Worm (Caenorhabditis elegans) whole organism, L3 larva: ENCODE measurements around the gene F10E7.9.
A peak's percentile ranks its signal among the peaks of the same experiment; 100 is the strongest.

Source experiments
- R02D3.7 ChIP-seq: fragments of 150-350 bp; optimal IDR thresholded peaks from 2 replicates; lab custom pipeline; 2014; ENCODE audit warnings: missing biosample characterization, missing genetic modification characterization
- ZK546.5 ChIP-seq: sonication (generic microtip); optimal IDR thresholded peaks from 2 replicates; lab custom pipeline; 2017; ENCODE audit warnings: missing biosample characterization, missing genetic modification characterization
- aly-2 ChIP-seq: fragments of 150-350 bp; optimal IDR thresholded peaks from 2 replicates; lab custom pipeline; 2014; ENCODE audit warnings: missing biosample characterization, missing genetic modification characterization
- ama-1 ChIP-seq: fragments of 150-350 bp; optimal IDR thresholded peaks from 2 replicates; lab custom pipeline; 2018
- ceh-28 ChIP-seq: fragments of 150-350 bp; optimal IDR thresholded peaks from 2 replicates; lab custom pipeline; 2014; ENCODE audit warnings: missing biosample characterization, missing genetic modification reagents, missing genetic modification characterization
- ceh-82 ChIP-seq: fragments of 150-350 bp; optimal IDR thresholded peaks from 2 replicates; lab custom pipeline; 2014; ENCODE audit warnings: missing biosample characterization, missing genetic modification characterization
- ceh-9 ChIP-seq: sonication (generic microtip); optimal IDR thresholded peaks from 2 replicates; lab custom pipeline; 2018; ENCODE audit warnings: missing biosample characterization, missing genetic modification characterization
- egl-27 ChIP-seq: sonication (generic microtip); optimal IDR thresholded peaks from 4 replicates; lab custom pipeline; 2017; ENCODE audit warnings: missing biosample characterization, missing genetic modification reagents, missing genetic modification characterization
- egl-5 ChIP-seq: fragments of 150-350 bp; optimal IDR thresholded peaks from 2 replicates; lab custom pipeline; 2017; ENCODE audit warnings: missing biosample characterization, missing genetic modification reagents, missing genetic modification characterization, inconsistent platforms
- elt-2 ChIP-seq: sonication (generic microtip); optimal IDR thresholded peaks from 2 replicates; lab custom pipeline; 2016; ENCODE audit warnings: missing genetic modification reagents, mild to moderate bottlenecking, missing genetic modification characterization, missing compliant biosample characterization
- elt-3 ChIP-seq, 3 experiments: fragments of 150-350 bp in 1 of 3; sonication (generic microtip) in 2 of 3; optimal IDR thresholded peaks; 2 replicates in 2 of 3; 4 replicates in 1 of 3; lab custom pipeline; 2014 to 2017; ENCODE audit warnings: missing biosample characterization in 3 of 3, missing genetic modification characterization in 3 of 3
- eor-1 ChIP-seq, 2 experiments: fragments of 150-350 bp; optimal IDR thresholded peaks; 2 replicates each; lab custom pipeline; 2014 to 2018; ENCODE audit warnings: missing biosample characterization in 2 of 2, missing genetic modification characterization in 2 of 2
- fkh-2 ChIP-seq: fragments of 150-350 bp; optimal IDR thresholded peaks from 2 replicates; lab custom pipeline; 2014; ENCODE audit warnings: missing biosample characterization, missing genetic modification reagents, missing genetic modification characterization
- fos-1 ChIP-seq: fragments of 150-350 bp; optimal IDR thresholded peaks from 2 replicates; lab custom pipeline; 2014; ENCODE audit warnings: missing biosample characterization, missing genetic modification characterization
- hmg-11 ChIP-seq: sonication (generic microtip); optimal IDR thresholded peaks from 2 replicates; lab custom pipeline; 2016; ENCODE audit warnings: missing genetic modification characterization, missing compliant biosample characterization
- jun-1 ChIP-seq: fragments of 150-350 bp; optimal IDR thresholded peaks from 2 replicates; lab custom pipeline; 2014; ENCODE audit warnings: missing biosample characterization, missing genetic modification reagents, missing genetic modification characterization
- lin-39 ChIP-seq: fragments of 150-350 bp; optimal IDR thresholded peaks from 2 replicates; lab custom pipeline; 2018; ENCODE audit warnings: missing biosample characterization, missing genetic modification reagents, missing genetic modification characterization
- mdl-1 ChIP-seq: fragments of 150-350 bp; optimal IDR thresholded peaks from 2 replicates; lab custom pipeline; 2014; ENCODE audit warnings: missing biosample characterization, missing genetic modification characterization
- mml-1 ChIP-seq: fragments of 150-350 bp; sonication (generic microtip); optimal IDR thresholded peaks from 3 replicates; lab custom pipeline; 2014; ENCODE audit warnings: missing biosample characterization, missing genetic modification characterization
- nfya-1 ChIP-seq: sonication (generic microtip); optimal IDR thresholded peaks from 2 replicates; lab custom pipeline; 2017; ENCODE audit warnings: missing genetic modification characterization, mild to moderate bottlenecking, missing compliant biosample characterization, antibody characterized with exemption, moderate library complexity; ENCODE audit not compliant: insufficient read depth
- nhr-11 ChIP-seq: fragments of 150-350 bp; optimal IDR thresholded peaks from 2 replicates; lab custom pipeline; 2014; ENCODE audit warnings: missing biosample characterization, missing genetic modification characterization
- nhr-23 ChIP-seq: fragments of 150-350 bp; optimal IDR thresholded peaks from 2 replicates; lab custom pipeline; 2014; ENCODE audit warnings: missing biosample characterization, missing genetic modification reagents, missing genetic modification characterization
- nhr-237 ChIP-seq: fragments of 150-350 bp; optimal IDR thresholded peaks from 2 replicates; lab custom pipeline; 2014; ENCODE audit warnings: missing biosample characterization, missing genetic modification characterization
- nhr-25 ChIP-seq: sonication (generic microtip); optimal IDR thresholded peaks from 2 replicates; lab custom pipeline; 2017; ENCODE audit warnings: missing biosample characterization, missing genetic modification characterization
- nhr-43 ChIP-seq: sonication (generic microtip); optimal IDR thresholded peaks from 2 replicates; lab custom pipeline; 2016; ENCODE audit warnings: mild to moderate bottlenecking, missing genetic modification characterization, missing compliant biosample characterization; ENCODE audit not compliant: poor library complexity, severe bottlenecking
- nhr-67 ChIP-seq: fragments of 150-350 bp; optimal IDR thresholded peaks from 2 replicates; lab custom pipeline; 2014; ENCODE audit warnings: missing biosample characterization, missing genetic modification characterization
- nhr-76 ChIP-seq: fragments of 150-350 bp; sonication (generic microtip); optimal IDR thresholded peaks from 5 replicates; lab custom pipeline; 2014; ENCODE audit warnings: missing biosample characterization, missing genetic modification characterization
- nhr-77 ChIP-seq: fragments of 150-350 bp; optimal IDR thresholded peaks from 2 replicates; lab custom pipeline; 2014; ENCODE audit warnings: missing biosample characterization, missing genetic modification characterization
- pha-4 ChIP-seq: fragments of 150-350 bp; optimal IDR thresholded peaks from 2 replicates; lab custom pipeline; 2014; ENCODE audit warnings: missing biosample characterization, missing genetic modification reagents, missing genetic modification characterization
- pqm-1 ChIP-seq: fragments of 150-350 bp; optimal IDR thresholded peaks from 2 replicates; lab custom pipeline; 2017; ENCODE audit warnings: missing biosample characterization, missing genetic modification characterization, inconsistent platforms
- skn-1 ChIP-seq: fragments of 150-350 bp; optimal IDR thresholded peaks from 2 replicates; lab custom pipeline; 2014; ENCODE audit warnings: missing biosample characterization, missing genetic modification characterization
- tbx-2 ChIP-seq: sonication (generic microtip); optimal IDR thresholded peaks from 2 replicates; lab custom pipeline; 2016; ENCODE audit warnings: mild to moderate bottlenecking, missing genetic modification characterization, missing compliant biosample characterization
- unc-39 ChIP-seq: sonication (generic microtip); optimal IDR thresholded peaks from 4 replicates; lab custom pipeline; 2017; ENCODE audit warnings: missing biosample characterization, missing genetic modification characterization
- unc-62 ChIP-seq: fragments of 150-350 bp; sonication (generic microtip); optimal IDR thresholded peaks from 4 replicates; lab custom pipeline; 2014; ENCODE audit warnings: missing biosample characterization, missing genetic modification reagents, missing genetic modification characterization
- zag-1 ChIP-seq: fragments of 150-350 bp; optimal IDR thresholded peaks from 2 replicates; lab custom pipeline; 2014; ENCODE audit warnings: missing biosample characterization, missing genetic modification characterization
- ztf-11 ChIP-seq: fragments of 150-350 bp; optimal IDR thresholded peaks from 2 replicates; lab custom pipeline; 2014; ENCODE audit warnings: missing biosample characterization, missing genetic modification characterization
- ztf-4 ChIP-seq: fragments of 150-350 bp; optimal IDR thresholded peaks from 2 replicates; lab custom pipeline; 2014; ENCODE audit warnings: missing biosample characterization, missing genetic modification characterization

F10E7.9 gene

DNA sequence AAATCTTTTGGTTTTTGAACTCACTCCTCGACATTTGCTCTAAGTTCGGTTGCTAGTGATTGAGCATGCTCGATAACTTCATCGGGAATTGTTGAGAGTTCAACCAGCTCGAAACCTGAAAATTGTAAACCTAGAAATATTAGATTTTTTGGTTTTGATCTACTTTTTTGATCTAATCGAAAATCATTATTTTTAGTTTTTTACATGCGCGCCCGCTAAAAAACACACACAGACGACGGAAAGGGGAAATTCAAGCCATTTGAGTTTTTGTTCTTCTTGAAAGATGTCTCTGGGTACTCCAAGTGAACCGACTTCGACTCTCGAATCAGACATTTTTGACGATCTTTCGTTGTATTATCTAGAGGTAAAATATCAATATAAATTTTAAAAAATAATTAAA is 44.5 kb downstream of the F10E7.9 start, which contains the start of gene nos-2:
nos-2 (plus strand) TSS at position 228 of the 400 bp plus-strand sequence.
- TF ChIP-seq aly-2 (tag; lab: Kevin White, UChicago) = no peak
- no peak for TF ChIP-seq mml-1 (tag; lab: Kevin White, UChicago)
- TF ChIP-seq hmg-11 (tag; lab: Kevin White, UChicago) = no peak
- no peak for TF ChIP-seq nhr-76 (tag; lab: Kevin White, UChicago)
- TF ChIP-seq nhr-237 (tag; lab: Kevin White, UChicago) = no peak
- no peak for TF ChIP-seq egl-5 (tag; lab: Kevin White, UChicago)
- no peak for TF ChIP-seq ztf-4
- TF ChIP-seq nhr-67 = no peak
- TF ChIP-seq ceh-82 = no peak
- no peak for TF ChIP-seq egl-27
- TF ChIP-seq ztf-11 = no peak
- TF ChIP-seq lin-39 (tag; lab: Kevin White, UChicago) = no peak
- no peak for TF ChIP-seq skn-1 (tag; lab: Kevin White, UChicago)
- no peak for TF ChIP-seq ZK546.5 (tag; lab: Kevin White, UChicago)
- TF ChIP-seq ama-1 (lab: Kevin White, UChicago) = no peak
- no peak for TF ChIP-seq unc-62 (GFP tag; lab: Kevin White, UChicago)
- TF ChIP-seq elt-2 (tag; lab: Kevin White, UChicago) = no peak

DNA sequence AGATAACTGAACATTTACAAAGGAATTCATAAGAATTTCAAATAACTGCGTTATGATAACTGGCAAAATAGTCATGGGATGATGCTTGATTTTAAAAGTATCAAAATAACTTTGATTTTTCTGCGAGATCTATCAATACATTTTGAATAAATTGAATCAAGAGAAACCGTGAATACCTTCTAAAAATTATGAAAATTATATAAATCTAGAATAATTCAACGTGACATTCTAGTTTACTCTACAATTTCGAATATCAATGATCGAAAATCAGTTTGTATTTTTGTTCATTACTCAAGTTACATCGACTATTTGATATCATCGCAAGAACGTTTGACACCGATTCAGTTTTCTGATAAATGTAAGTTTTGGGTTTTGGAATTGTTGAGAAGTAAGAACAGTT is 48.1 kb downstream of the F10E7.9 start, which contains the start of gene acs-6:
acs-6 (plus strand) TSS at position 301 of the 400 bp plus-strand sequence.
- TF ChIP-seq aly-2 (tag; lab: Kevin White, UChicago) = no peak
- TF ChIP-seq nhr-43 = no peak
- TF ChIP-seq fkh-2 (tag; lab: Kevin White, UChicago) = no peak
- no peak for TF ChIP-seq eor-1 (tag; optimal IDR thresholded peaks at IDR 0.05; lab: Kevin White, UChicago)

DNA sequence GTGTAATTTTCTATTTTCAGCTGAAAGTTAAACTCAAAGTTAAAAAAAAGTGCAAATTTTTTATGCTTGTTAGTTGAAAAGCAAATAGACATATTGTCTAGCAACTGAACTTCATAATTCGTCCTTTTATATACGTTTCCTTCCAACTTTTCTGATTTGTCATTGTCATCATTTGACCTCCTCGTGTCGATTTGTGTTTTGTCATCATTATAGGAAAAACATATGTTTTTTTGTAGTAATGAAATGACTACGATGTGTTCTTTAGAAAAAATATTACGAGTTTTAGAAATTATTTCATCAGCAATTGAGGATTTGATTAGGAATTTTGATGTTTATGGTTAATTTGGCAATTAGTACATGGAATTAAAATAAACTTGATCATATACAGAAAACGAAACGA is 49.1 kb downstream of the F10E7.9 start:
- peak; percentile 88 for TF ChIP-seq skn-1 (tag; lab: Kevin White, UChicago)
- no peak for TF ChIP-seq nfya-1

DNA sequence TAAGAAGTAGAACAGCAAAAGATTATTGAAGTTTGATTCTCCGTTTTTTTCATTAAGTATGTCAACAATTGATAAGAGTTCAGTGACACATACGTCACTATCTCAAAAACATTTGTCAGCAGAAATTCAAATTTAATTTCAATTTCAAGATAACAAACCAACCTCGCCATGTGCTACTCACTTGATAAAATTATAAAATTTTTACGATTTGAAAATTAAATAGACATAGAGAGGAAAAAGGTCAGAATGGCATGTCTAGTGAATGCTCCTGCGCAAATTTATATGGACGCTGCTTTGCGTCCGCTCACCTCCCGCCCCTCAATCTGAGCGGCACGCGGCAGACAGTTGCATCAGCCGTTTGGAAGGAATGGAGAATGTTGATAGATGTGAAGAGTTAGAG is 49.7 kb downstream of the F10E7.9 start:
- TF ChIP-seq nfya-1 (peak; percentile 7), ZK546.5 (tag; lab: Kevin White, UChicago) (no peak), nhr-11 (peak; percentile 16), nhr-77 (no peak), skn-1 (tag; lab: Kevin White, UChicago) (peak; percentile 82), pqm-1 (tag; lab: Kevin White, UChicago) (peak; percentile 93), jun-1 (tag; lab: Kevin White, UChicago) (peak; percentile 23), elt-2 (tag; lab: Kevin White, UChicago) (peak; percentile 96), mdl-1 (tag; lab: Kevin White, UChicago) (peak; percentile 10), pha-4 (tag; lab: Kevin White, UChicago) (peak; percentile 64), fos-1 (no peak)

DNA sequence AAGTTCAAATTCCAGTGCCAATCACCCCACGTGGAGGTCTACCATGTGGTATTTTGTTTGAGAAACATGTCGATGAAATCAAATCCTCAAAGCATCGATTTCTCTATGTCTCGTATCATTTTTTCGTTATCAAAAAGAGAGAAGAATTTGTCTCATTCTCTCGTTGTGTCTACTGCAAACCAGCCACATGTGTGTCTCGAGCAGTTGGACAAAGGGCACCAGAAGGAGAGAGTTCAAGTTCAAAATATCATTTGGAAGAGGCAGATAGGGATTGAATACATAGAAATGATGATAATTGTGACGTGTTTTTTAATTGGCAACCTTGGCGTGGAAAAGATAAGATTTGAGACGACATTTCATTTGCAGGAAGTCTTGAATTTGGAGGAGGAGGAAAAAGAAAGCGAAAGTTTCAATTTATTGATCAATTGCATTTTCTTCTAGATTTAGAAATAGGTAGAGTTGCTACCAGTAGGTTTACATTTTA is 50.5 kb downstream of the F10E7.9 start:
- TF ChIP-seq mdl-1 (tag; lab: Kevin White, UChicago) = peak; percentile 60
- no peak for TF ChIP-seq nhr-25 (tag; lab: Kevin White, UChicago)
- TF ChIP-seq unc-39 = no peak
- TF ChIP-seq eor-1 (tag; optimal IDR thresholded peaks at IDR 0.05; lab: Kevin White, UChicago) = no peak
- no peak for TF ChIP-seq ama-1 (lab: Kevin White, UChicago)
- no peak for TF ChIP-seq tbx-2 (tag; lab: Kevin White, UChicago)
- TF ChIP-seq elt-2 (tag; lab: Kevin White, UChicago) = peak; percentile 96
- no peak for TF ChIP-seq zag-1 (tag; lab: Kevin White, UChicago)
- peak; percentile 48 for TF ChIP-seq nhr-43
- no peak for TF ChIP-seq fos-1
- no peak for TF ChIP-seq ztf-11
- no peak for TF ChIP-seq R02D3.7 (tag; lab: Kevin White, UChicago)
- peak; percentile 32 for TF ChIP-seq nfya-1
- peak; percentile 53 for TF ChIP-seq skn-1 (tag; lab: Kevin White, UChicago)
- TF ChIP-seq unc-62 (GFP tag; lab: Kevin White, UChicago) = no peak
- peak; percentile 58 for TF ChIP-seq pqm-1 (tag; lab: Kevin White, UChicago)
- TF ChIP-seq lin-39 (tag; lab: Kevin White, UChicago) = no peak
- TF ChIP-seq jun-1 (tag; lab: Kevin White, UChicago) = peak; percentile 46
- peak; percentile 27 for TF ChIP-seq ceh-28
- no peak for TF ChIP-seq ceh-9
- no peak for TF ChIP-seq nhr-11
- TF ChIP-seq nhr-77 = no peak
- TF ChIP-seq elt-3 (tag; optimal IDR thresholded peaks at IDR 0.05; lab: Kevin White, UChicago) = peak in 1 of 3 experiments; percentile 76
- TF ChIP-seq nhr-23 (tag; lab: Kevin White, UChicago) = peak; percentile 38
- peak; percentile 30 for TF ChIP-seq egl-5 (tag; lab: Kevin White, UChicago)
- TF ChIP-seq, all 47 proteins: peak for 11
